Fruit fly (Drosophila melanogaster): ENCODE results near the gene CG32071.

CG32071 gene

DNA sequence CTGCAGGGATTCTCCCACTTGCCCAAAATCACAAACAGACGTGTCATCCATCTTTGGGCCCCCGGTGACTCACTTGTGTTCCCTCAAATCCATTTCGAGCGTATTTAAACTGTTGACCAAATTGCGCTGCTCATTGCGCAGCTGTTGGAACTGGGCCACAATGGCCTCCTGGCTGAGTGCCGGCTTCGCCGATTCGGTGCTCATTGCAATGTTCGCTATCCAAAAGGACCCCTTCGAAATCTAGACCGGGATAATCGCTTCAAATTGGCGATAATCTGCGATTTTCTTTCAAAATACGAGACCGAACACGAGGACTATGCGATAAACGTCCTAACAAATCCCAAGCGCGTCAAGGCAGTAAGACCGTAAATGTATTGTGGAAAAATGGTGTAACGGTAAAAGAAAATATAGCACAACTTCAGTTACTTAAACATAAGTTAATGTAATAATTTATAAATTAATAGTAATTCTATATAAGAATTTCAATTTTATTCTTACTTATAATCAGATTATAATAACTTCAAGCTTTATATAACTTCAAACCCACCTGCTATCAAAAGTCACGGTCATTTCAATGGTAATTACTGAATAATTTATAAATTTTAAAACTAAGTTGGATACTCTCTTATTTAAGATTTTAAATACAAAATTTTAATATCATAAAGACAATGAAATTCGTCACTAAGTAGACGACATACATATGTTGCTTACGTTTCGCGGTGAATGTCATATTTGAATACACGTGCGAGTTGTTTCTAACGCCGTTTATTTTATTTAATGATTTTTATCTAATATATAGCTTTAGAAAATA is 29.4 kb downstream of the CG32071 start, which contains the start of the genes Pfdn2 and Noc1 (continued):
- no peak for TF ChIP-seq CG2202 (tag; optimal IDR thresholded peaks at IDR 0.05)
- no peak for TF ChIP-seq CG18476 (GFP tag; optimal IDR thresholded peaks at IDR 0.05)
- TF ChIP-seq CG33213 (GFP tag; optimal IDR thresholded peaks at IDR 0.05) = no peak
- TF ChIP-seq Bdp1 (GFP tag; optimal IDR thresholded peaks at IDR 0.05) = no peak
- TF ChIP-seq ab (GFP tag; optimal IDR thresholded peaks at IDR 0.05) = no peak
- no peak for TF ChIP-seq chn (GFP tag; optimal IDR thresholded peaks at IDR 0.05)
- TF ChIP-seq CG11695 (GFP tag; IDR thresholded peaks at IDR 0.05) = peak; percentile 49; the same call in 1 of the 3 replicates
- TF ChIP-seq zen (tag; optimal IDR thresholded peaks at IDR 0.05) = no peak
- TF ChIP-seq CG9437 (GFP tag; optimal IDR thresholded peaks at IDR 0.05) = peak; percentile 31
- TF ChIP-seq nmo (GFP tag; optimal IDR thresholded peaks at IDR 0.05) = peak; percentile 81
- peak; percentile 71 for TF ChIP-seq grau (tag; optimal IDR thresholded peaks at IDR 0.05)
- no peak for TF ChIP-seq bowl (GFP tag; IDR thresholded peaks at IDR 0.05)
- peak; percentile 42 for TF ChIP-seq phol (tag; optimal IDR thresholded peaks at IDR 0.05)
- TF ChIP-seq kni (GFP tag; optimal IDR thresholded peaks at IDR 0.05) = no peak
- no peak for TF ChIP-seq tap (tag; optimal IDR thresholded peaks at IDR 0.05)
- TF ChIP-seq CG1602 (GFP tag; optimal IDR thresholded peaks at IDR 0.05) = peak; percentile 55
- TF ChIP-seq D19A (tag; optimal IDR thresholded peaks at IDR 0.05) = no peak
- no peak for TF ChIP-seq CG3838 (GFP tag; optimal IDR thresholded peaks at IDR 0.05)
- no peak for TF ChIP-seq CG6765 (GFP tag; optimal IDR thresholded peaks at IDR 0.05)
- no peak for TF ChIP-seq Dek (tag; optimal IDR thresholded peaks at IDR 0.05)
- no peak for TF ChIP-seq Dll (GFP tag; IDR thresholded peaks at IDR 0.05; ENCODE audit: partially characterized antibody)
- no peak for TF ChIP-seq disco-r (GFP tag; optimal IDR thresholded peaks at IDR 0.05)
- TF ChIP-seq sens (GFP tag) = no peak
- no peak for TF ChIP-seq nerfin-1 (tag; optimal IDR thresholded peaks at IDR 0.05)
- no peak for TF ChIP-seq da (GFP tag; optimal IDR thresholded peaks at IDR 0.05)
- TF ChIP-seq CG31365 (tag; optimal IDR thresholded peaks at IDR 0.05) = no peak
- no peak for TF ChIP-seq CG1647 (GFP tag; optimal IDR thresholded peaks at IDR 0.05)
- no peak for TF ChIP-seq shn (GFP tag; optimal IDR thresholded peaks at IDR 0.05)
- TF ChIP-seq CG7556 (GFP tag; optimal IDR thresholded peaks at IDR 0.05) = no peak
- TF ChIP-seq CG8944 (GFP tag; optimal IDR thresholded peaks at IDR 0.05) = no peak
- TF ChIP-seq CG13624 (GFP tag; optimal IDR thresholded peaks at IDR 0.05) = no peak
- TF ChIP-seq HmgZ (tag; optimal IDR thresholded peaks at IDR 0.05) = peak; percentile 36
- no peak for TF ChIP-seq ash1 (GFP tag; optimal IDR thresholded peaks at IDR 0.05)
- peak; percentile 50; the same call in 1 of the 2 replicates for TF ChIP-seq CG10366 (GFP tag; IDR thresholded peaks at IDR 0.05)
- TF ChIP-seq crc (GFP tag; optimal IDR thresholded peaks at IDR 0.05) = no peak
- TF ChIP-seq CG32772 (GFP tag; IDR thresholded peaks at IDR 0.05) = peak; percentile 55
- TF ChIP-seq CG30403 (GFP tag; optimal IDR thresholded peaks at IDR 0.05) = peak; percentile 73
- peak; percentile 58 for TF ChIP-seq sug (tag; optimal IDR thresholded peaks at IDR 0.05)
- TF ChIP-seq Dad (GFP tag; optimal IDR thresholded peaks at IDR 0.05) = no peak
- no peak for TF ChIP-seq CG11560 (tag; IDR thresholded peaks at IDR 0.05)
- TF ChIP-seq gem (tag; optimal IDR thresholded peaks at IDR 0.05) = no peak
- no peak for TF ChIP-seq Atf-2 (GFP tag; optimal IDR thresholded peaks at IDR 0.05)
- TF ChIP-seq peb (GFP tag; IDR thresholded peaks at IDR 0.05) = no peak
- TF ChIP-seq ato (GFP tag; IDR thresholded peaks at IDR 0.05; ENCODE audit: partially characterized antibody) = no peak
- no peak for TF ChIP-seq oc (tag; optimal IDR thresholded peaks at IDR 0.05)
- no peak for TF ChIP-seq sima (GFP tag; optimal IDR thresholded peaks at IDR 0.05)
- TF ChIP-seq HLHmδ (GFP tag; optimal IDR thresholded peaks at IDR 0.05) = no peak
- no peak for TF ChIP-seq CG3407 (GFP tag; optimal IDR thresholded peaks at IDR 0.05)
- TF ChIP-seq ham (GFP tag; IDR thresholded peaks at IDR 0.05) = no peak
- no peak for TF ChIP-seq CG10147 (GFP tag; optimal IDR thresholded peaks at IDR 0.05)

Data from whole organism, embryonic.